Worm (Caenorhabditis elegans) whole organism, L4 larva: ENCODE measurements around the gene tbc-16.
A peak's percentile ranks its signal among the peaks of the same experiment; 100 is the strongest.

Experiments
- T20F7.1 ChIP-seq: fragments of 200-800 bp; sonication (Bioruptor generic); optimal IDR thresholded peaks from 2 replicates; lab custom pipeline; 2018; ENCODE audit warnings: mild to moderate bottlenecking, missing genetic modification characterization, missing compliant biosample characterization
- T26A8.4 ChIP-seq: fragments of 200-800 bp; sonication (Bioruptor generic); IDR thresholded peaks from 2 replicates; pipeline ENCODE4 v1.3.6; 2022; ENCODE audit warnings: missing genetic modification characterization, missing compliant biosample characterization
- aha-1 ChIP-seq: fragments of 150-350 bp; peaks from one replicate; lab custom pipeline; 2014; ENCODE audit warnings: missing biosample characterization, missing genetic modification characterization
- daf-12 ChIP-seq: fragments of 150-350 bp; optimal IDR thresholded peaks from 2 replicates; lab custom pipeline; 2014; ENCODE audit warnings: missing biosample characterization, missing genetic modification reagents, missing genetic modification characterization
- dmd-6 ChIP-seq: fragments of 200-800 bp; sonication (Bioruptor generic); IDR thresholded peaks from 2 replicates; pipeline ENCODE4 v1.3.6; 2022; ENCODE audit warnings: missing genetic modification reagents, missing genetic modification characterization, missing compliant biosample characterization
- hlh-30 ChIP-seq: sonication (generic microtip); optimal IDR thresholded peaks from 2 replicates; lab custom pipeline; 2017; ENCODE audit warnings: antibody characterized with exemption, mild to moderate bottlenecking, missing genetic modification characterization, missing compliant biosample characterization; ENCODE audit not compliant: insufficient read depth
- lim-7 ChIP-seq: fragments of 200-800 bp; sonication (Bioruptor generic); IDR thresholded peaks from 2 replicates; pipeline ENCODE4 v1.3.6; 2022; ENCODE audit warnings: missing genetic modification characterization, missing compliant biosample characterization
- lsy-2 ChIP-seq, 2 experiments: fragments of 150-350 bp in 1 of 2; sonication (generic microtip) in 1 of 2; optimal IDR thresholded peaks; 2 replicates each; lab custom pipeline; 2014 to 2017; ENCODE audit warnings: missing biosample characterization in 2 of 2, missing genetic modification characterization in 2 of 2
- madf-5 ChIP-seq, 2 experiments: fragments of 200-800 bp; sonication (Bioruptor generic); IDR thresholded peaks; 2 replicates each; pipeline ENCODE4 v1.3.6; 2022; ENCODE audit warnings: missing compliant biosample characterization in 2 of 2, missing genetic modification characterization in 2 of 2
- mxl-3 ChIP-seq: fragments of 200-800 bp; sonication (Bioruptor generic); optimal IDR thresholded peaks from 2 replicates; lab custom pipeline; 2018; ENCODE audit warnings: mild to moderate bottlenecking, missing genetic modification characterization, missing compliant biosample characterization
- nhr-102 ChIP-seq: sonication (generic microtip); optimal IDR thresholded peaks from 2 replicates; lab custom pipeline; 2016; ENCODE audit warnings: mild to moderate bottlenecking, missing genetic modification characterization, moderate library complexity, missing compliant biosample characterization
- nhr-25 ChIP-seq: sonication (generic microtip); optimal IDR thresholded peaks from 2 replicates; lab custom pipeline; 2017; ENCODE audit warnings: missing genetic modification characterization, mild to moderate bottlenecking, missing compliant biosample characterization, antibody characterized with exemption, moderate library complexity, borderline replicate concordance; ENCODE audit not compliant: insufficient read depth
- nhr-41 ChIP-seq: fragments of 200-800 bp; sonication (Bioruptor generic); IDR thresholded peaks from 2 replicates; pipeline ENCODE4 v1.3.6; 2022; ENCODE audit warnings: missing genetic modification reagents, missing genetic modification characterization, missing compliant biosample characterization
- nhr-42 ChIP-seq: fragments of 200-800 bp; sonication (Bioruptor generic); IDR thresholded peaks from 2 replicates; pipeline ENCODE4 v1.3.6; 2022; ENCODE audit warnings: missing genetic modification characterization, missing compliant biosample characterization
- nhr-6 ChIP-seq: fragments of 150-350 bp; optimal IDR thresholded peaks from 2 replicates; lab custom pipeline; 2014; ENCODE audit warnings: missing biosample characterization, missing genetic modification characterization
- php-3 ChIP-seq: fragments of 200-800 bp; sonication (Bioruptor generic); IDR thresholded peaks from 2 replicates; pipeline ENCODE4 v1.3.6; 2022; ENCODE audit warnings: missing genetic modification reagents, missing genetic modification characterization, missing compliant biosample characterization
- saeg-2 ChIP-seq: fragments of 200-800 bp; sonication (Bioruptor generic); IDR thresholded peaks from 2 replicates; pipeline ENCODE4 v1.3.6; 2022; ENCODE audit warnings: missing genetic modification reagents, missing genetic modification characterization, missing compliant biosample characterization
- unc-130 ChIP-seq: sonication (generic microtip); optimal IDR thresholded peaks from 2 replicates; lab custom pipeline; 2016; ENCODE audit warnings: missing genetic modification reagents, missing genetic modification characterization, missing compliant biosample characterization
- unc-62 ChIP-seq, 3 experiments: fragments of 150-350 bp in 1 of 3; sonication (generic microtip); optimal IDR thresholded peaks in 2 of 3; peaks in 1 of 3; 1 replicate in 1 of 3; 2 replicates in 2 of 3; lab custom pipeline; 2014 to 2017; ENCODE audit warnings: missing biosample characterization in 3 of 3, missing genetic modification characterization in 3 of 3, missing genetic modification reagents in 3 of 3, missing genotype in 1 of 3

The tbc-16 gene

DNA sequence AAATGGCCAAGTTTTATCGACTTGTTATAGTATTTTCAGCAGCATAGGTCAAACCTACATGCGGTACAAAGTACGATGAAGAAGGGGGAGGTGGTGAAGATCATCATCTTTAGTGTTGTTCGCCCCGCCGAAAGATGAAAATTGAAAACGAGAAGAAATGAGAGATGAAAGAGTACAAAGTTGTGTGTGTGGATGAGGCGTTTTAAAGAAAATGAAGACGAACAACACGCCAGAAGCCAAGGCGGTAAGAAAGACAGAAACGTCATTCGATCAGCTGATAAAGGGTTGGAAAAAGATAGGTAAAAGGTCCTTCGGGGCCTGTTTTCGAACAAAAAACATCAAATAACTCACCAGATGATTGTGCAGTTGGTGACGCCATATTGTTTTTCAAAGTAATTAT, 46.8 kb downstream of the tbc-16 start (continued):
- no peak for TF ChIP-seq T20F7.1 (GFP tag; lab: Kevin White, UChicago)
- TF ChIP-seq dmd-6 (GFP tag; lab: Robert Waterston, UW) = 0 out of 2 replicates have a peak, but pooled peaks have one; percentile 8
- peak; percentile 31 for TF ChIP-seq hlh-30
- TF ChIP-seq nhr-102 (tag; lab: Kevin White, UChicago) = no peak
- no peak for TF ChIP-seq T26A8.4
- TF ChIP-seq lsy-2 (tag; optimal IDR thresholded peaks at IDR 0.05; lab: Kevin White, UChicago) = peak in 1 of 2 experiments; percentile 11
- TF ChIP-seq, all 104 proteins: peak for 8

DNA sequence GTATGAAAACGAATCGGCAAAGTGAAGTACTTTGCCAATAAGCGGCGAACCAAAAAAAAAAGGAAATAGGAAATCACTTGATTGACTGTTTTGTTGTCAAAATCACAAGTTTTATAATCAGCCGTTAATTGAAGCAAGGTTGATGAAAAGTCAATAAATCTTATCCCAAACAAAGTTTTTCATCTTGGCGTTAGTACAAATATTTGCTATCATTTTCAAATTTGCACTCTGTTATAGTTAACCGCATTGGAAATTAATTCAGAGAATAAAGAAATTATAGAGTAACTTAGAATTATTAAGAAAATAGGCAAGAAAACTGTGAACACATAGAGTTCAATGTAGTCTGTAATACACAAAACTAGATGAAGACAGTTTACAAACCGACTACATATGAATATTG, 47.4 kb downstream of the tbc-16 start, which contains the start of gene acs-17:
acs-17 (minus strand) TSS at position 23 of the 400 bp plus-strand sequence.
- TF ChIP-seq aha-1 (tag; lab: Kevin White, UChicago) = peak; percentile 18
- no peak for TF ChIP-seq nhr-42 (GFP tag; lab: Robert Waterston, UW)
- peak in 1 of 2 experiments; percentile 95 for TF ChIP-seq unc-62 (GFP tag; optimal IDR thresholded peaks at IDR 0.05 in 1 of 2; lab: Kevin White, UChicago)
- TF ChIP-seq unc-62 (tag; optimal IDR thresholded peaks at IDR 0.05; lab: Kevin White, UChicago) = no peak
- TF ChIP-seq, all 104 proteins: peak for 2

DNA sequence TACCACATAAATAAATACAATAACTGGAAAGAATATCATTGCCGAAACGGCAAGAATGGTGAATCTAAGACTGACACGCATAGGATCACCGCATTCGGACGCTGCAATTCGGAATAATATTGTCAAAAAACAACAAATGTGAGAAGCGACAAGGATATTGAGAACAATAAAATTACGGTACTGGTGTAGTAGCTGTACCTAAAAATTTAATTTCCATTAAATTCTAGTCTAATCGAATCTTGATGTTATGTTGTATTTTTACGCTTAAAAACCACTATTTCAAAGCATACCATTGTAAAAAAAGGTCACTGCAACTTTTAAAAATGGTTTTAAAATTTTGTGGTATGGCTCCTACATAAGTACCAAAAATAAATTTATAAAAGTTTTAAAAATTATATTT, 51.6 kb downstream of the tbc-16 start, which contains the start of gene mig-23:
mig-23 (minus strand) TSS at position 101 of the 400 bp plus-strand sequence.
- TF ChIP-seq nhr-41 (GFP tag; lab: Robert Waterston, UW) (no peak), lim-7 (GFP tag; lab: Robert Waterston, UW) (no peak), nhr-25 (no peak), mxl-3 (GFP tag; lab: Kevin White, UChicago) (no peak), php-3 (GFP tag; lab: Robert Waterston, UW) (no peak), saeg-2 (GFP tag; lab: Robert Waterston, UW) (no peak), lsy-2 (tag; optimal IDR thresholded peaks at IDR 0.05; lab: Kevin White, UChicago) (no peak), daf-12 (no peak), madf-5 (GFP tag; IDR thresholded peaks at IDR 0.05; lab: Robert Waterston, UW) (no peak), unc-130 (GFP tag; lab: Kevin White, UChicago) (no peak), nhr-6 (tag; lab: Kevin White, UChicago) (no peak)
